Fruit fly (Drosophila melanogaster): Measurements from ENCODE around the gene Alms1a.

- TF ChIP-seq Dll (optimal IDR thresholded peaks at IDR 0.05) (no peak), psq (optimal IDR thresholded peaks at IDR 0.05) (no peak), EcR (GFP tag; optimal IDR thresholded peaks at IDR 0.05) (no peak), CG8478 (optimal IDR thresholded peaks at IDR 0.05) (no peak)
Measured at dm6 chrX:4605313-4605712, 30.5 kb downstream of the Alms1a start.
